Comparison of ENCODE assay signal across 5 worm cellular contexts in the genomic region with DNA sequence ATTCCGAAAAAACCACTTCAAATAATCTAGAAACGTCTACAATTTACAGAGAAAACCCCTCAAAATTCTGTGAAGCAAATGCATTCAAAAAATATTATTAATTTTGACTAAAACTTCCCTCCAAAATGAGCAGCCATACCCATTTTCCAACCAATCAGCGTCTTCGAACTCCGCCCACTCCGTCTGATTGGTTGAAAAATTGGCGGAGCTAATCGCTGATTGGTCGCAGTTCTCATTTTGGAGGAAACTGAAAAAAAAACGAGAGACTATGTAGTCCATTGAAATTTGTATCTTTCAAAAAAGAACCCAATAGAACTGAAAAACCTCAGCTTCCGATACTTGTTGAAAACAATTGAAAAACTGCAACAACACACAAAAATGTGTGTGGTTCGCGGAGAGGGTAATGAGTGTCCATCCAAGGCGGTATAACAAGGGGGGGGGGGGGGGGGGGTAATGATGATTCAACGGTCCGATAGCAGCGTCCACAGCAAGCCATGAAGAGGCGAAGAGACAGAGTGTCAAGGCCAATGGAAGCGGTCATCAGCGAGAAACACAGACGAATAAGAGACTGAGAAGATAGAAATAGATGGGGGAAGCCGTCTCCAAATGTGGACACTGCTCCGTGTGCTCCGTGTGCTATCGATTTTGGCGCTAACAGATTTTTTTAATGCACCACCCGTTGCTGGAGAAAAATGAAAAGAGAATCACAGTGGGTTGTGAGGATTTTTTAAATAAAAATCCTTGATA.
A peak's percentile ranks its signal among the peaks of the same experiment; 100 is the strongest.
TF ChIP-seq lines count a peak whose summit lies in the region.

No protein-coding gene starts in this region.

TF ChIP-seq in whole organism, L1 larva, 84 proteins besides CTCF, POLR2A, EP300 and RAD21:
- TF ChIP-seq nhr-20 (tag; optimal IDR thresholded peaks at IDR 0.05; lab: Kevin White, UChicago) (no peak), zag-1 (tag; optimal IDR thresholded peaks at IDR 0.05; lab: Kevin White, UChicago) (no peak), unc-98 (GFP tag; IDR thresholded peaks at IDR 0.05; lab: Robert Waterston, UW) (no peak), fkh-8 (tag; optimal IDR thresholded peaks at IDR 0.05; lab: Kevin White, UChicago) (peak; percentile 3), dpl-1 (GFP tag; optimal IDR thresholded peaks at IDR 0.05; lab: Kevin White, UChicago) (peak in 1 of 3 experiments; percentile 5), efl-1 (optimal IDR thresholded peaks at IDR 0.05; lab: Kevin White, UChicago) (no peak), efl-1 (GFP tag; optimal IDR thresholded peaks at IDR 0.05 in 1 of 2; lab: Kevin White, UChicago) (peak in 1 of 2 experiments; percentile 39), lin-14 (GFP tag; optimal IDR thresholded peaks at IDR 0.05; lab: Kevin White, UChicago) (peak; percentile 71), ceh-82 (tag; optimal IDR thresholded peaks at IDR 0.05; lab: Kevin White, UChicago) (peak in 1 of 3 experiments; percentile 8), snu-23 (GFP tag; optimal IDR thresholded peaks at IDR 0.05; lab: Kevin White, UChicago) (peak; percentile 0)

TF ChIP-seq in whole organism, L3 larva, 47 proteins besides CTCF, POLR2A, EP300 and RAD21:
- TF ChIP-seq hmg-11 (tag; optimal IDR thresholded peaks at IDR 0.05; lab: Kevin White, UChicago) (peak; percentile 54), nhr-237 (tag; optimal IDR thresholded peaks at IDR 0.05; lab: Kevin White, UChicago) (no peak), tbx-2 (tag; optimal IDR thresholded peaks at IDR 0.05; lab: Kevin White, UChicago) (no peak), lin-39 (tag; optimal IDR thresholded peaks at IDR 0.05; lab: Kevin White, UChicago) (peak; percentile 50), snpc-4 (tag; optimal IDR thresholded peaks at IDR 0.05; lab: Kevin White, UChicago) (no peak), nfya-1 (tag; optimal IDR thresholded peaks at IDR 0.05; lab: Kevin White, UChicago; ENCODE audit: insufficient read depth) (peak; percentile 97), pha-4 (tag; optimal IDR thresholded peaks at IDR 0.05; lab: Kevin White, UChicago) (no peak), zag-1 (tag; optimal IDR thresholded peaks at IDR 0.05; lab: Kevin White, UChicago) (no peak), nhr-25 (tag; optimal IDR thresholded peaks at IDR 0.05; lab: Kevin White, UChicago) (no peak), nhr-77 (tag; optimal IDR thresholded peaks at IDR 0.05; lab: Kevin White, UChicago) (no peak)

TF ChIP-seq in whole organism, early embryonic, 17 proteins besides CTCF, POLR2A, EP300 and RAD21:
- no peak for TF ChIP-seq F13C5.2 (tag; optimal IDR thresholded peaks at IDR 0.05; lab: Kevin White, UChicago)
- no peak for TF ChIP-seq scrt-1 (GFP tag; IDR thresholded peaks at IDR 0.05; lab: Robert Waterston, UW)
- TF ChIP-seq sea-1 (GFP tag; conservative IDR thresholded peaks at IDR 0.05; lab: Robert Waterston, UW): no peak
- TF ChIP-seq hmg-4 (GFP tag; optimal IDR thresholded peaks at IDR 0.05; lab: Kevin White, UChicago): peak; percentile 81
- no peak for TF ChIP-seq tra-4 (tag; optimal IDR thresholded peaks at IDR 0.05; lab: Kevin White, UChicago)
- no peak for TF ChIP-seq flt-1 (GFP tag; IDR thresholded peaks at IDR 0.05; lab: Robert Waterston, UW)
- no peak for TF ChIP-seq ceh-13 (GFP tag; optimal IDR thresholded peaks at IDR 0.05; lab: Kevin White, UChicago)
- TF ChIP-seq hmbx-1 (tag; optimal IDR thresholded peaks at IDR 0.05; lab: Kevin White, UChicago): no peak
- TF ChIP-seq tbx-11 (GFP tag; IDR thresholded peaks at IDR 0.05; lab: Robert Waterston, UW): no peak
- no peak for TF ChIP-seq ets-7 (tag; optimal IDR thresholded peaks at IDR 0.05; lab: Kevin White, UChicago)
- TF ChIP-seq aly-1 (tag; optimal IDR thresholded peaks at IDR 0.05; lab: Kevin White, UChicago): no peak
- TF ChIP-seq B0310.2 (tag; optimal IDR thresholded peaks at IDR 0.05; lab: Kevin White, UChicago): no peak
- peak; percentile 49 for TF ChIP-seq ceh-36 (tag; optimal IDR thresholded peaks at IDR 0.05; lab: Kevin White, UChicago)

TF ChIP-seq in whole organism, midembryonic, 9 proteins besides CTCF, POLR2A, EP300 and RAD21:
- no peak for TF ChIP-seq ztf-23 (GFP tag; IDR thresholded peaks at IDR 0.05; lab: Robert Waterston, UW)
- no peak for TF ChIP-seq ref-1 (GFP tag; conservative IDR thresholded peaks at IDR 0.05; lab: Robert Waterston, UW)
- no peak for TF ChIP-seq klf-2 (GFP tag; conservative IDR thresholded peaks at IDR 0.05; lab: Robert Waterston, UW)
- no peak for TF ChIP-seq cog-1 (tag; optimal IDR thresholded peaks at IDR 0.05; lab: Kevin White, UChicago)
- TF ChIP-seq tab-1 (GFP tag; IDR thresholded peaks at IDR 0.05; lab: Robert Waterston, UW): peak; percentile 13; the same call in 1 of the 2 replicates
- TF ChIP-seq ztf-29 (GFP tag; IDR thresholded peaks at IDR 0.05; lab: Robert Waterston, UW): peak; percentile 87
- TF ChIP-seq T22C8.4 (GFP tag; IDR thresholded peaks at IDR 0.05; lab: Robert Waterston, UW): no peak
- no peak for TF ChIP-seq med-1 (GFP tag; optimal IDR thresholded peaks at IDR 0.05; lab: Kevin White, UChicago; ENCODE audit: insufficient read depth)
- TF ChIP-seq flt-1 (GFP tag; IDR thresholded peaks at IDR 0.05; lab: Robert Waterston, UW): peak; percentile 74

TF ChIP-seq in whole organism, young adult, 124 proteins besides CTCF, POLR2A, EP300 and RAD21:
- no peak for TF ChIP-seq nfya-2 (GFP tag; IDR thresholded peaks at IDR 0.05; lab: Robert Waterston, UW)
- TF ChIP-seq ceh-40 (GFP tag; IDR thresholded peaks at IDR 0.05; lab: Robert Waterston, UW): no peak
- peak; percentile 72 for TF ChIP-seq zfh-2 (GFP tag; conservative IDR thresholded peaks at IDR 0.05; lab: Robert Waterston, UW)
- TF ChIP-seq nfyb-1 (GFP tag; IDR thresholded peaks at IDR 0.05; lab: Robert Waterston, UW): peak; percentile 69; the same call in 1 of the 2 replicates
